Worm (Caenorhabditis elegans): ENCODE results near the gene Y15E3A.5.
A peak's percentile ranks its signal among the peaks of the same experiment; 100 is the strongest.

ce11 chrX:15345346-15346198, 5.2 kb downstream of the Y15E3A.5 start:
- peak; percentile 78 for TF ChIP-seq elt-2 (tag; optimal IDR thresholded peaks at IDR 0.05)
- no peak for TF ChIP-seq pqm-1 (tag; optimal IDR thresholded peaks at IDR 0.05)
- no peak for TF ChIP-seq tbx-2 (tag; optimal IDR thresholded peaks at IDR 0.05)
- no peak for TF ChIP-seq hlh-8 (tag; optimal IDR thresholded peaks at IDR 0.05)
- TF ChIP-seq hlh-13 (GFP tag; optimal IDR thresholded peaks at IDR 0.05), result no peak
- no peak for TF ChIP-seq nhr-11 (tag; optimal IDR thresholded peaks at IDR 0.05)
- no peak for TF ChIP-seq rnt-1 (tag; optimal IDR thresholded peaks at IDR 0.05)
- no peak for TF ChIP-seq sox-2 (GFP tag; IDR thresholded peaks at IDR 0.05)
- TF ChIP-seq ceh-14 (tag; optimal IDR thresholded peaks at IDR 0.05), result no peak
